Worm (Caenorhabditis elegans): Measurements from ENCODE around the gene nhr-285.

Gene nhr-285

ce11 chrV:15779128-15779729, at the start of gene nhr-285, which contains the start of gene irld-52:
TSS of gene nhr-285 (minus strand) at chrV:15779228.
TSS of gene irld-52 (plus strand) at chrV:15779679.
- TF ChIP-seq ztf-22 (GFP tag; optimal IDR thresholded peaks at IDR 0.05) (no peak), him-1 (tag; optimal IDR thresholded peaks at IDR 0.05) (no peak), aptf-3 (GFP tag; IDR thresholded peaks at IDR 0.05) (no peak), hsf-1 (GFP tag; IDR thresholded peaks at IDR 0.05) (no peak), repo-1 (tag; optimal IDR thresholded peaks at IDR 0.05) (no peak), Y53G8AR.9 (GFP tag; conservative IDR thresholded peaks at IDR 0.05) (no peak), B0336.3 (GFP tag; IDR thresholded peaks at IDR 0.05) (no peak), mes-4 (tag; optimal IDR thresholded peaks at IDR 0.05) (no peak), Y79H2A.3 (GFP tag; conservative IDR thresholded peaks at IDR 0.05) (no peak), lsy-27 (tag; optimal IDR thresholded peaks at IDR 0.05; ENCODE audit: borderline replicate concordance, insufficient read depth) (no peak), lin-35 (GFP tag; optimal IDR thresholded peaks at IDR 0.05) (no peak)

ce11 chrV:15826110-15826509, 47.1 kb upstream of the nhr-285 start, which contains the start of gene srbc-51:
TSS of gene srbc-51 (plus strand) at chrV:15826410.
- TF ChIP-seq F37B4.10 (GFP tag; IDR thresholded peaks at IDR 0.05), result no peak

- TF ChIP-seq F23B12.7 (tag; optimal IDR thresholded peaks at IDR 0.05; ENCODE audit: insufficient read depth) (no peak), F57A8.1 (GFP tag; optimal IDR thresholded peaks at IDR 0.05) (no peak), hmg-20 (GFP tag; IDR thresholded peaks at IDR 0.05) (no peak), K12H6.12 (tag; optimal IDR thresholded peaks at IDR 0.05) (no peak), B0261.1 (tag; optimal IDR thresholded peaks at IDR 0.05) (no peak), gei-17 (GFP tag; optimal IDR thresholded peaks at IDR 0.05) (no peak), nhr-90 (tag; optimal IDR thresholded peaks at IDR 0.05) (no peak)
These were observed 45.8 kb upstream of the nhr-285 start, which contains the start of gene srbc-50 for ce11 chrV:15824866-15825265. TSS of gene srbc-50 (minus strand) at chrV:15824966.

ce11 chrV:15821398-15821797, 42.4 kb upstream of the nhr-285 start, which contains the start of gene srbc-49:
TSS of gene srbc-49 (plus strand) at chrV:15821698.
- no peak for TF ChIP-seq ztf-25 (GFP tag; IDR thresholded peaks at IDR 0.05)
- TF ChIP-seq ceh-58 (GFP tag; IDR thresholded peaks at IDR 0.05), result no peak
- no peak for TF ChIP-seq snpc-4 (GFP tag; optimal IDR thresholded peaks at IDR 0.05)
- TF ChIP-seq snpc-4 (tag; optimal IDR thresholded peaks at IDR 0.05), result no peak

ce11 chrV:15819983-15820382, 41.0 kb upstream of the nhr-285 start, which contains the start of gene srbc-48:
TSS of gene srbc-48 (plus strand) at chrV:15820283.
- TF ChIP-seq rec-8 (tag; optimal IDR thresholded peaks at IDR 0.05), result no peak
- no peak for TF ChIP-seq ceh-79 (tag; optimal IDR thresholded peaks at IDR 0.05)
- TF ChIP-seq ets-4 (GFP tag; optimal IDR thresholded peaks at IDR 0.05), result no peak

- no peak for TF ChIP-seq C06A6.2 (GFP tag; conservative IDR thresholded peaks at IDR 0.05)
- TF ChIP-seq snpc-4 (GFP tag; optimal IDR thresholded peaks at IDR 0.05), result no peak
- TF ChIP-seq snpc-4 (tag; optimal IDR thresholded peaks at IDR 0.05), result no peak
- no peak for TF ChIP-seq ceh-40 (GFP tag; IDR thresholded peaks at IDR 0.05)
- no peak for TF ChIP-seq rec-8 (tag; optimal IDR thresholded peaks at IDR 0.05)
- TF ChIP-seq lsl-1 (GFP tag; optimal IDR thresholded peaks at IDR 0.05), result no peak
- no peak for TF ChIP-seq sdz-38 (tag; optimal IDR thresholded peaks at IDR 0.05)
- TF ChIP-seq Y95B8A.8 (GFP tag; IDR thresholded peaks at IDR 0.05), result no peak
- no peak for TF ChIP-seq dox-1 (GFP tag; IDR thresholded peaks at IDR 0.05)
- TF ChIP-seq nfya-1 (tag; optimal IDR thresholded peaks at IDR 0.05; ENCODE audit: borderline replicate concordance, insufficient read depth), result no peak
- no peak for TF ChIP-seq xnd-1 (tag; optimal IDR thresholded peaks at IDR 0.05)
These were observed 38.7 kb upstream of the nhr-285 start, which contains the start of gene abf-3 for ce11 chrV:15817746-15818145. TSS of gene abf-3 (minus strand) at chrV:15817846.

All from whole organism, young adult.